Fruit fly (Drosophila melanogaster) whole organism, wandering third instar larva: ENCODE measurements around the gene CG32756.

Experiments used
- Abd-B ChIP-seq: fragments of >200 bp; optimal IDR thresholded peaks from 2 replicates; lab custom pipeline; 2017; ENCODE audit warnings: missing biosample characterization, missing genetic modification characterization
- CG32264 ChIP-seq: fragments of 200-800 bp; sonication (Bioruptor generic); optimal IDR thresholded peaks from 2 replicates; lab custom pipeline; 2016; ENCODE audit warnings: missing biosample characterization, missing genetic modification characterization
- CG9705 ChIP-seq: fragments of 200-800 bp; sonication (Bioruptor generic); optimal IDR thresholded peaks from 2 replicates; lab custom pipeline; 2018; ENCODE audit warnings: missing biosample characterization, mild to moderate bottlenecking, missing genetic modification characterization
- CrebA ChIP-seq: fragments of 200-800 bp; sonication (Bioruptor generic); optimal IDR thresholded peaks from 2 replicates; lab custom pipeline; 2016; ENCODE audit warnings: missing biosample characterization, mild to moderate bottlenecking, missing genetic modification characterization, borderline replicate concordance
- Dfd ChIP-seq: fragments of >200 bp; optimal IDR thresholded peaks from 2 replicates; lab custom pipeline; 2017; ENCODE audit warnings: missing biosample characterization, missing genetic modification characterization
- Dif ChIP-seq: fragments of 200-275, 200-300 bp; sonication (Bioruptor generic); optimal IDR thresholded peaks from 2 replicates; lab custom pipeline; 2018; ENCODE audit warnings: missing biosample characterization, missing genetic modification characterization; ENCODE audit not compliant: partially characterized antibody
- GATAd ChIP-seq: sonication (Bioruptor generic); optimal IDR thresholded peaks from 2 replicates; lab custom pipeline; 2016; ENCODE audit warnings: missing biosample characterization, missing genetic modification characterization
- HLH106 ChIP-seq: fragments of 200-800 bp; optimal IDR thresholded peaks from 3 replicates; lab custom pipeline; 2019; ENCODE audit warnings: missing biosample characterization, mild to moderate bottlenecking, missing genetic modification characterization, moderate library complexity
- Hnf4 ChIP-seq: fragments of 200-800 bp; sonication (Bioruptor generic); optimal IDR thresholded peaks from 2 replicates; lab custom pipeline; 2016; ENCODE audit warnings: missing biosample characterization, mild to moderate bottlenecking, missing genetic modification characterization
- Hr78 ChIP-seq: fragments of >200 bp; optimal IDR thresholded peaks from 2 replicates; lab custom pipeline; 2017; ENCODE audit warnings: missing biosample characterization, missing genetic modification characterization
- Hr83 ChIP-seq: fragments of 200-300 bp; sonication (Bioruptor generic); optimal IDR thresholded peaks from 2 replicates; lab custom pipeline; 2016; ENCODE audit warnings: missing biosample characterization, mild to moderate bottlenecking, missing genetic modification characterization, moderate library complexity; ENCODE audit not compliant: poor library complexity, severe bottlenecking
- Jra ChIP-seq: sonication (Bioruptor generic); optimal IDR thresholded peaks from 2 replicates; lab custom pipeline; 2016; ENCODE audit warnings: missing biosample characterization, missing genetic modification characterization
- Mio ChIP-seq: sonication (Bioruptor generic); optimal IDR thresholded peaks from 2 replicates; lab custom pipeline; 2016; ENCODE audit warnings: missing biosample characterization, missing genetic modification characterization
- Myc ChIP-seq: fragments of >200 bp; optimal IDR thresholded peaks from 2 replicates; lab custom pipeline; 2017
- N ChIP-seq: fragments of >200 bp; optimal IDR thresholded peaks from 2 replicates; lab custom pipeline; 2018; ENCODE audit warnings: missing biosample characterization, missing external identifiers, missing genetic modification characterization
- OdsH ChIP-seq: fragments of 200-800 bp; sonication (Bioruptor generic); optimal IDR thresholded peaks from 2 replicates; lab custom pipeline; 2016; ENCODE audit warnings: missing biosample characterization, mild to moderate bottlenecking, missing genetic modification characterization
- Rel ChIP-seq, 2 experiments: fragments of 200-800 bp; sonication (Bioruptor generic) in 1 of 2; optimal IDR thresholded peaks; 2 replicates in 1 of 2; 3 replicates in 1 of 2; lab custom pipeline; 2016 to 2019; ENCODE audit warnings: mild to moderate bottlenecking in 2 of 2, missing biosample characterization in 2 of 2, missing genetic modification characterization in 2 of 2, moderate library complexity in 1 of 2
- Sp1 ChIP-seq: fragments of 200-800 bp; sonication (Bioruptor generic); optimal IDR thresholded peaks from 3 replicates; lab custom pipeline; 2019; ENCODE audit warnings: missing biosample characterization, mild to moderate bottlenecking, missing genetic modification characterization, moderate library complexity
- Vsx2 ChIP-seq: fragments of 200-300, 225-300 bp; sonication (Bioruptor generic); optimal IDR thresholded peaks from 2 replicates; lab custom pipeline; 2018; ENCODE audit warnings: missing biosample characterization, missing genetic modification characterization; ENCODE audit not compliant: partially characterized antibody
- br ChIP-seq: fragments of 200-800 bp; sonication (Bioruptor generic); optimal IDR thresholded peaks from 2 replicates; lab custom pipeline; 2016; ENCODE audit warnings: missing biosample characterization, missing genetic modification characterization
- brk ChIP-seq: fragments of 200-800 bp; sonication (Bioruptor generic); optimal IDR thresholded peaks from 2 replicates; lab custom pipeline; 2016; ENCODE audit warnings: missing biosample characterization, mild to moderate bottlenecking, missing genetic modification characterization
- dl ChIP-seq, 2 experiments: fragments of 175-275, 200-275 bp in 1 of 2; fragments of 200-275 bp in 1 of 2; sonication (Bioruptor generic); optimal IDR thresholded peaks; lab custom pipeline; 2018; ENCODE audit warnings: mild to moderate bottlenecking in 2 of 2, missing biosample characterization in 2 of 2, missing genetic modification characterization in 2 of 2, moderate library complexity in 2 of 2; ENCODE audit not compliant: partially characterized antibody in 2 of 2, insufficient read depth in 1 of 2
- dmrt93B ChIP-seq: fragments of 200-800 bp; sonication (Bioruptor generic); optimal IDR thresholded peaks from 2 replicates; lab custom pipeline; 2018; ENCODE audit warnings: missing biosample characterization, mild to moderate bottlenecking, missing genetic modification characterization
- dsf ChIP-seq: sonication (Bioruptor generic); optimal IDR thresholded peaks from 2 replicates; lab custom pipeline; 2016; ENCODE audit warnings: missing biosample characterization, missing genetic modification characterization, borderline replicate concordance
- ey ChIP-seq: fragments of 200-800 bp; sonication (Bioruptor generic); optimal IDR thresholded peaks from 2 replicates; lab custom pipeline; 2016; ENCODE audit warnings: missing biosample characterization, missing genetic modification characterization
- foxo ChIP-seq, 2 experiments: fragments of 200-800 bp; sonication (Bioruptor generic); optimal IDR thresholded peaks; 2 replicates in 1 of 2; 3 replicates in 1 of 2; lab custom pipeline; 2016 to 2017; ENCODE audit warnings: missing biosample characterization in 2 of 2, missing genetic modification characterization in 2 of 2
- fru ChIP-seq: fragments of 200-800 bp; sonication (Bioruptor generic); optimal IDR thresholded peaks from 3 replicates; lab custom pipeline; 2016; ENCODE audit warnings: missing biosample characterization, mild to moderate bottlenecking, missing genetic modification characterization
- h ChIP-seq: fragments of 200-800 bp; sonication (Bioruptor generic); optimal IDR thresholded peaks from 3 replicates; lab custom pipeline; 2016; ENCODE audit warnings: missing biosample characterization, mild to moderate bottlenecking, missing genetic modification characterization
- jim ChIP-seq: fragments of 175-275, 200-325 bp; sonication (Bioruptor generic); optimal IDR thresholded peaks from 2 replicates; lab custom pipeline; 2016; ENCODE audit warnings: missing biosample characterization, mild to moderate bottlenecking, missing genetic modification characterization
- lola ChIP-seq: fragments of >200 bp; optimal IDR thresholded peaks from 2 replicates; lab custom pipeline; 2017; ENCODE audit warnings: missing biosample characterization, missing genetic modification characterization
- pan ChIP-seq: fragments of >200 bp; optimal IDR thresholded peaks from 2 replicates; lab custom pipeline; 2017
- psq ChIP-seq: fragments of 200-800 bp; sonication (Bioruptor generic); optimal IDR thresholded peaks from 3 replicates; lab custom pipeline; 2017; ENCODE audit warnings: missing biosample characterization, mild to moderate bottlenecking, missing genetic modification characterization, moderate library complexity
- rgr ChIP-seq: fragments of 200-800 bp; sonication (Bioruptor generic); optimal IDR thresholded peaks from 3 replicates; lab custom pipeline; 2016; ENCODE audit warnings: missing biosample characterization, mild to moderate bottlenecking, missing genetic modification characterization
- sage ChIP-seq: fragments of 200-800 bp; sonication (Bioruptor generic); optimal IDR thresholded peaks from 2 replicates; lab custom pipeline; 2016; ENCODE audit warnings: missing biosample characterization, mild to moderate bottlenecking, missing genetic modification characterization
- sv ChIP-seq: fragments of 200-800 bp; sonication (Bioruptor generic); optimal IDR thresholded peaks from 3 replicates; lab custom pipeline; 2016; ENCODE audit warnings: missing biosample characterization, missing genetic modification characterization
- tai ChIP-seq: sonication (Bioruptor generic); optimal IDR thresholded peaks from 2 replicates; lab custom pipeline; 2016; ENCODE audit warnings: missing biosample characterization, missing genetic modification characterization
- usp ChIP-seq: fragments of >200 bp; optimal IDR thresholded peaks from 2 replicates; lab custom pipeline; 2017; ENCODE audit warnings: missing biosample characterization, missing genetic modification characterization
- woc ChIP-seq: sonication (Bioruptor generic); optimal IDR thresholded peaks from 2 replicates; lab custom pipeline; 2016; ENCODE audit warnings: missing biosample characterization, mild to moderate bottlenecking, missing genetic modification characterization

The CG32756 gene

dm6 chrX:5932345-5932995 is 13.0 kb upstream of the CG32756 start:
- TF ChIP-seq Hr78 (no peak), dsf (no peak), h (GFP tag; lab: Kevin White, UChicago) (peak; percentile 56), Abd-B (GFP tag; lab: Kevin White, UChicago) (no peak), br (GFP tag; lab: Kevin White, UChicago) (peak; percentile 51), rgr (GFP tag; lab: Kevin White, UChicago) (peak; percentile 47), Dif (no peak), Hnf4 (GFP tag; lab: Kevin White, UChicago) (peak; percentile 37), CG9705 (GFP tag; lab: Kevin White, UChicago) (peak; percentile 42), lola (GFP tag; lab: Kevin White, UChicago) (no peak), woc (GFP tag; lab: Kevin White, UChicago) (peak; percentile 58), HLH106 (tag; lab: Kevin White, UChicago) (peak; percentile 58), Mio (no peak), sv (GFP tag; lab: Kevin White, UChicago) (no peak), Dfd (GFP tag; lab: Kevin White, UChicago) (no peak), fru (peak; percentile 56), GATAd (GFP tag; lab: Kevin White, UChicago) (no peak), sage (GFP tag; lab: Kevin White, UChicago) (no peak), CrebA (GFP tag; lab: Kevin White, UChicago) (no peak), Myc (lab: Kevin White, UChicago) (no peak), dl (GFP tag; optimal IDR thresholded peaks at IDR 0.05; lab: Kevin White, UChicago; ENCODE audit: insufficient read depth in 1 of 2, partially characterized antibody in 2 of 2) (no peak), Hr83 (GFP tag; lab: Kevin White, UChicago) (no peak), foxo (GFP tag; optimal IDR thresholded peaks at IDR 0.05; lab: Kevin White, UChicago) (peak in 1 of 2 experiments; percentile 65), psq (peak; percentile 54), OdsH (peak; percentile 45), N (no peak), CG32264 (no peak), usp (no peak), brk (GFP tag; lab: Kevin White, UChicago) (no peak), tai (no peak), Sp1 (GFP tag; lab: Kevin White, UChicago) (peak; percentile 31), Rel (GFP tag; optimal IDR thresholded peaks at IDR 0.05; lab: Kevin White, UChicago) (no peak), Rel (tag; optimal IDR thresholded peaks at IDR 0.05; lab: Kevin White, UChicago) (no peak), pan (lab: Kevin White, UChicago) (no peak), dmrt93B (peak; percentile 43), ey (peak; percentile 67), jim (no peak), Jra (GFP tag; lab: Kevin White, UChicago) (no peak), Vsx2 (no peak)

- TF ChIP-seq Dfd (GFP tag; lab: Kevin White, UChicago) (peak; percentile 59), Sp1 (GFP tag; lab: Kevin White, UChicago) (peak; percentile 63), Hr78 (no peak)
These were observed 10.3 kb upstream of the CG32756 start for dm6 chrX:5935072-5935738.

dm6 chrX:5941824-5942223 is 3.7 kb upstream of the CG32756 start:
- TF ChIP-seq sage (GFP tag; lab: Kevin White, UChicago) (peak; percentile 26), N (no peak), Hnf4 (GFP tag; lab: Kevin White, UChicago) (no peak), rgr (GFP tag; lab: Kevin White, UChicago) (no peak), brk (GFP tag; lab: Kevin White, UChicago) (no peak), Sp1 (GFP tag; lab: Kevin White, UChicago) (no peak)
